Fruit fly (Drosophila melanogaster): ENCODE results near the gene whe.

dm6 chrX:21388734-21389133 is 13.8 kb downstream of the whe start, which contains the start of gene mst:
- no peak for TF ChIP-seq CG8301 (tag; optimal IDR thresholded peaks at IDR 0.05)
- no peak for TF ChIP-seq CG12605 (GFP tag; IDR thresholded peaks at IDR 0.05)
- TF ChIP-seq EcR (GFP tag; optimal IDR thresholded peaks at IDR 0.05): no peak
- no peak for TF ChIP-seq fd96Ca (GFP tag; IDR thresholded peaks at IDR 0.05)
- no peak for TF ChIP-seq CG10348 (GFP tag; IDR thresholded peaks at IDR 0.05)
- TF ChIP-seq rn (GFP tag; IDR thresholded peaks at IDR 0.05): no peak
- no peak for TF ChIP-seq CG8159 (tag; optimal IDR thresholded peaks at IDR 0.05)
